Fruit fly (Drosophila melanogaster): ENCODE measurements around the gene CG1737.

The CG1737 gene

dm6 chrX:11351351-11351750 lies 943 bp downstream of the CG1737 start (continued):
- peak; percentile 81 for TF ChIP-seq gsb-n (tag; optimal IDR thresholded peaks at IDR 0.05)
- TF ChIP-seq CG13624 (GFP tag; optimal IDR thresholded peaks at IDR 0.05) = peak; percentile 92
- peak; percentile 73 for TF ChIP-seq CG8290 (GFP tag; optimal IDR thresholded peaks at IDR 0.05)
- TF ChIP-seq CG8290 (tag; optimal IDR thresholded peaks at IDR 0.05) = peak in 1 of 2 experiments; percentile 99
- TF ChIP-seq eve (GFP tag; optimal IDR thresholded peaks at IDR 0.05) = no peak
- peak; percentile 85 for TF ChIP-seq CG4328 (GFP tag; optimal IDR thresholded peaks at IDR 0.05)
- 0 out of 2 replicates have a peak, but pooled peaks have one; percentile 16 for TF ChIP-seq tna (GFP tag; IDR thresholded peaks at IDR 0.05; ENCODE audit: partially characterized antibody)
- TF ChIP-seq row (GFP tag; IDR thresholded peaks at IDR 0.05) = peak; percentile 96
- peak; percentile 89 for TF ChIP-seq al (GFP tag; IDR thresholded peaks at IDR 0.05)
- TF ChIP-seq CG8388 (GFP tag; optimal IDR thresholded peaks at IDR 0.05) = peak; percentile 87
- peak; percentile 95 for TF ChIP-seq unpg (GFP tag; optimal IDR thresholded peaks at IDR 0.05)
- peak; percentile 88 for TF ChIP-seq NC2β (GFP tag; optimal IDR thresholded peaks at IDR 0.05)
- peak; percentile 83 for TF ChIP-seq cas (GFP tag; IDR thresholded peaks at IDR 0.05)
- peak; percentile 87 for TF ChIP-seq CG7357 (GFP tag; IDR thresholded peaks at IDR 0.05)
- peak; percentile 18; the same call in 1 of the 2 replicates for TF ChIP-seq bbx (GFP tag; IDR thresholded peaks at IDR 0.05; ENCODE audit: partially characterized antibody)
- peak; percentile 95 for TF ChIP-seq CG12219 (GFP tag; optimal IDR thresholded peaks at IDR 0.05)
- TF ChIP-seq fu2 (GFP tag; optimal IDR thresholded peaks at IDR 0.05) = peak; percentile 74
- no peak for TF ChIP-seq hbn (GFP tag; IDR thresholded peaks at IDR 0.05; ENCODE audit: partially characterized antibody)
- peak; percentile 97 for TF ChIP-seq ken (GFP tag; IDR thresholded peaks at IDR 0.05)
- peak; percentile 97 for TF ChIP-seq CG12769 (tag; optimal IDR thresholded peaks at IDR 0.05)
- TF ChIP-seq CG6654 (GFP tag; optimal IDR thresholded peaks at IDR 0.05) = peak; percentile 77
- peak; percentile 95 for TF ChIP-seq NfI (GFP tag; optimal IDR thresholded peaks at IDR 0.05)
- peak; percentile 17 for TF ChIP-seq Dp (GFP tag; optimal IDR thresholded peaks at IDR 0.05)
- TF ChIP-seq Ravus (GFP tag; IDR thresholded peaks at IDR 0.05) = peak; percentile 84
- TF ChIP-seq CG3407 (GFP tag; optimal IDR thresholded peaks at IDR 0.05) = peak; percentile 86
- TF ChIP-seq CG16815 (GFP tag; optimal IDR thresholded peaks at IDR 0.05) = peak; percentile 92
- TF ChIP-seq Fer2 (tag; optimal IDR thresholded peaks at IDR 0.05) = peak; percentile 79
- peak; percentile 95 for TF ChIP-seq CG17359 (tag; optimal IDR thresholded peaks at IDR 0.05)
- no peak for TF ChIP-seq cad (GFP tag; optimal IDR thresholded peaks at IDR 0.05)
- TF ChIP-seq CG10565 (GFP tag; optimal IDR thresholded peaks at IDR 0.05) = peak; percentile 61
- peak; percentile 94 for TF ChIP-seq ttk (GFP tag; IDR thresholded peaks at IDR 0.05)
- no peak for TF ChIP-seq ftz-f1 (GFP tag; optimal IDR thresholded peaks at IDR 0.05)
- TF ChIP-seq H2.0 (GFP tag; IDR thresholded peaks at IDR 0.05) = peak; percentile 95
- peak; percentile 99 for TF ChIP-seq Med (GFP tag)
- peak; percentile 88 for TF ChIP-seq CG10959 (GFP tag; IDR thresholded peaks at IDR 0.05)
- TF ChIP-seq trem (tag; optimal IDR thresholded peaks at IDR 0.05) = peak; percentile 56
- TF ChIP-seq Bdp1 (GFP tag; optimal IDR thresholded peaks at IDR 0.05) = peak; percentile 84
- peak; percentile 47 for TF ChIP-seq Adf1 (GFP tag; IDR thresholded peaks at IDR 0.05)
- peak; percentile 85 for TF ChIP-seq HmgD (GFP tag; optimal IDR thresholded peaks at IDR 0.05)
- peak in 1 of 2 experiments; percentile 81 for TF ChIP-seq Eip74EF (GFP tag; optimal IDR thresholded peaks at IDR 0.05)
- peak; percentile 94 for TF ChIP-seq lilli (GFP tag; optimal IDR thresholded peaks at IDR 0.05)
- TF ChIP-seq Mad (GFP tag; optimal IDR thresholded peaks at IDR 0.05) = peak; percentile 85
- TF ChIP-seq Xrp1 (GFP tag; IDR thresholded peaks at IDR 0.05) = peak; percentile 94
- TF ChIP-seq Hmx (GFP tag; optimal IDR thresholded peaks at IDR 0.05) = peak; percentile 76
- TF ChIP-seq repo (GFP tag; optimal IDR thresholded peaks at IDR 0.05) = peak; percentile 89
- peak; percentile 91 for TF ChIP-seq B-H1 (GFP tag; IDR thresholded peaks at IDR 0.05)
- peak; percentile 95 for TF ChIP-seq CG11695 (GFP tag; IDR thresholded peaks at IDR 0.05)
- peak; percentile 92 for TF ChIP-seq CG13424 (tag; optimal IDR thresholded peaks at IDR 0.05)
- peak; percentile 96 for TF ChIP-seq zfh1 (GFP tag; IDR thresholded peaks at IDR 0.05)
- TF ChIP-seq nerfin-1 (tag; optimal IDR thresholded peaks at IDR 0.05) = peak; percentile 79
- TF ChIP-seq phol (tag; optimal IDR thresholded peaks at IDR 0.05) = peak; percentile 89
